Worm (Caenorhabditis elegans) whole organism, young adult: ENCODE results near the gene cyp-23A1.

ENCODE experiments used
- B0336.3 ChIP-seq: fragments of 200-800 bp; sonication (Bioruptor generic); IDR thresholded peaks from 2 replicates; pipeline ENCODE4 v1.3.6; 2022; ENCODE audit warnings: missing genetic modification characterization, missing compliant biosample characterization
- F22D6.2 ChIP-seq: sonication (generic microtip); optimal IDR thresholded peaks from 2 replicates; lab custom pipeline; 2016; ENCODE audit warnings: mild to moderate bottlenecking, missing genetic modification characterization, missing compliant biosample characterization
- F23B12.7 ChIP-seq: sonication (generic microtip); optimal IDR thresholded peaks from 2 replicates; lab custom pipeline; 2017; ENCODE audit warnings: missing genetic modification characterization, mild to moderate bottlenecking, missing compliant biosample characterization, antibody characterized with exemption, moderate library complexity; ENCODE audit not compliant: insufficient read depth
- F33H1.4 ChIP-seq: fragments of 200-800 bp; sonication (Bioruptor generic); IDR thresholded peaks from 2 replicates; pipeline ENCODE4 v1.3.6; 2022; ENCODE audit warnings: missing genetic modification reagents, missing genetic modification characterization, missing compliant biosample characterization
- F37B4.10 ChIP-seq: fragments of 200-800 bp; sonication (Bioruptor generic); IDR thresholded peaks from 2 replicates; pipeline ENCODE4 v1.3.6; 2022; ENCODE audit warnings: missing genetic modification characterization, missing compliant biosample characterization
- F39B2.1 ChIP-seq: fragments of 200-800 bp; sonication (Bioruptor generic); IDR thresholded peaks from 2 replicates; pipeline ENCODE4 v1.3.6; 2022; ENCODE audit warnings: missing genetic modification reagents, missing genetic modification characterization, missing compliant biosample characterization
- F52B5.7 ChIP-seq: sonication (generic microtip); optimal IDR thresholded peaks from 2 replicates; lab custom pipeline; 2016; ENCODE audit warnings: mild to moderate bottlenecking, missing genetic modification characterization, missing compliant biosample characterization
- Y56A3A.18 ChIP-seq: fragments of 200-800 bp; sonication (Bioruptor generic); IDR thresholded peaks from 2 replicates; pipeline ENCODE4 v1.3.6; 2022; ENCODE audit warnings: missing genetic modification reagents, missing genetic modification characterization, missing compliant biosample characterization
- Y67H2A.10 ChIP-seq: fragments of 200-800 bp; sonication (Bioruptor generic); conservative IDR thresholded peaks from 2 replicates; pipeline ENCODE4 v1.3.6; 2022; ENCODE audit warnings: missing genetic modification reagents, missing genetic modification characterization, missing compliant biosample characterization
- ama-1 ChIP-seq, 3 experiments: fragments of 150-350 bp in 1 of 3; sonication (generic microtip) in 2 of 3; optimal IDR thresholded peaks; 2 replicates each; lab custom pipeline; 2014 to 2018; ENCODE audit warnings: missing biosample characterization in 2 of 3, missing genetic modification characterization in 2 of 3, missing genetic modification reagents in 2 of 3
- atf-7 ChIP-seq: sonication (generic microtip); optimal IDR thresholded peaks from 2 replicates; lab custom pipeline; 2017; ENCODE audit warnings: mild to moderate bottlenecking, missing genetic modification characterization, missing compliant biosample characterization
- bed-1 ChIP-seq: fragments of 200-800 bp; sonication (Bioruptor generic); IDR thresholded peaks from 2 replicates; pipeline ENCODE4 v1.3.6; 2022; ENCODE audit warnings: missing genetic modification reagents, missing genetic modification characterization, missing compliant biosample characterization
- cebp-2 ChIP-seq: fragments of 200-800 bp; sonication (Bioruptor generic); IDR thresholded peaks from 2 replicates; pipeline ENCODE4 v1.3.6; 2022; ENCODE audit warnings: missing genetic modification characterization, missing compliant biosample characterization
- ceh-79 ChIP-seq: sonication (generic microtip); optimal IDR thresholded peaks from 2 replicates; lab custom pipeline; 2017; ENCODE audit warnings: mild to moderate bottlenecking, missing genetic modification characterization, missing compliant biosample characterization
- egl-18 ChIP-seq: fragments of 200-800 bp; sonication (Bioruptor generic); IDR thresholded peaks from 2 replicates; pipeline ENCODE4 v1.3.6; 2022; ENCODE audit warnings: missing genetic modification reagents, missing genetic modification characterization, missing compliant biosample characterization
- egl-44 ChIP-seq: fragments of 200-800 bp; sonication (Bioruptor generic); IDR thresholded peaks from 2 replicates; pipeline ENCODE4 v1.3.6; 2022; ENCODE audit warnings: missing genetic modification reagents, missing genetic modification characterization, missing compliant biosample characterization
- egrh-3 ChIP-seq: fragments of 200-800 bp; sonication (Bioruptor generic); IDR thresholded peaks from 2 replicates; pipeline ENCODE4 v1.3.6; 2022; ENCODE audit warnings: missing genetic modification reagents, missing genetic modification characterization, missing compliant biosample characterization
- hsf-1 ChIP-seq: fragments of 200-800 bp; sonication (Bioruptor generic); IDR thresholded peaks from 2 replicates; pipeline ENCODE4 v1.3.6; 2022; ENCODE audit warnings: missing genetic modification reagents, missing genetic modification characterization, missing compliant biosample characterization
- let-607 ChIP-seq, 2 experiments: fragments of 200-800 bp in 1 of 2; sonication (Bioruptor generic) in 1 of 2; sonication (generic microtip) in 1 of 2; optimal IDR thresholded peaks; 2 replicates each; lab custom pipeline; 2016 to 2018; ENCODE audit warnings: mild to moderate bottlenecking in 2 of 2, missing compliant biosample characterization in 2 of 2, missing genetic modification characterization in 2 of 2, moderate library complexity in 2 of 2, missing genotype in 1 of 2
- lin-26 ChIP-seq: fragments of 200-800 bp; sonication (Bioruptor generic); IDR thresholded peaks from 2 replicates; pipeline ENCODE4 v1.3.6; 2022; ENCODE audit warnings: missing genetic modification reagents, missing genetic modification characterization, missing compliant biosample characterization
- lin-35 ChIP-seq, 3 experiments: fragments of 150-350 bp in 2 of 3; sonication (generic microtip) in 1 of 3; optimal IDR thresholded peaks; 2 replicates each; lab custom pipeline; 2014 to 2018; ENCODE audit warnings: missing biosample characterization in 3 of 3, missing genetic modification characterization in 3 of 3, missing genetic modification reagents in 3 of 3
- lsy-27 ChIP-seq: sonication (generic microtip); optimal IDR thresholded peaks from 2 replicates; lab custom pipeline; 2017; ENCODE audit warnings: missing genetic modification characterization, mild to moderate bottlenecking, missing compliant biosample characterization, antibody characterized with exemption, missing genotype, borderline replicate concordance; ENCODE audit not compliant: insufficient read depth
- madf-10 ChIP-seq: sonication (generic microtip); optimal IDR thresholded peaks from 2 replicates; lab custom pipeline; 2016; ENCODE audit warnings: mild to moderate bottlenecking, missing genetic modification characterization, missing compliant biosample characterization
- madf-6 ChIP-seq: fragments of 200-800 bp; sonication (Bioruptor generic); IDR thresholded peaks from 2 replicates; pipeline ENCODE4 v1.3.6; 2022; ENCODE audit warnings: missing genetic modification reagents, missing genetic modification characterization, missing compliant biosample characterization
- mes-4 ChIP-seq: sonication (generic microtip); optimal IDR thresholded peaks from 2 replicates; lab custom pipeline; 2016; ENCODE audit warnings: missing genotype, missing genetic modification characterization, missing compliant biosample characterization
- nhr-120 ChIP-seq: fragments of 200-800 bp; sonication (Bioruptor generic); IDR thresholded peaks from 2 replicates; pipeline ENCODE4 v1.3.6; 2022; ENCODE audit warnings: missing genetic modification characterization, missing compliant biosample characterization
- nhr-179 ChIP-seq: sonication (generic microtip); optimal IDR thresholded peaks from 2 replicates; lab custom pipeline; 2016; ENCODE audit warnings: mild to moderate bottlenecking, missing genetic modification characterization, missing compliant biosample characterization
- nhr-27 ChIP-seq: fragments of 200-800 bp; sonication (Bioruptor generic); optimal IDR thresholded peaks from 2 replicates; lab custom pipeline; 2018; ENCODE audit warnings: mild to moderate bottlenecking, missing genetic modification characterization, moderate library complexity, missing compliant biosample characterization
- nhr-80 ChIP-seq: sonication (generic microtip); optimal IDR thresholded peaks from 2 replicates; lab custom pipeline; 2016; ENCODE audit warnings: missing genetic modification characterization, missing compliant biosample characterization
- sdz-38 ChIP-seq: sonication (generic microtip); optimal IDR thresholded peaks from 2 replicates; lab custom pipeline; 2016; ENCODE audit warnings: missing genotype, missing genetic modification characterization, missing compliant biosample characterization
- somi-1 ChIP-seq: fragments of 200-800 bp; sonication (Bioruptor generic); optimal IDR thresholded peaks from 2 replicates; lab custom pipeline; 2018; ENCODE audit warnings: mild to moderate bottlenecking, missing genetic modification characterization, missing compliant biosample characterization
- ztf-25 ChIP-seq: fragments of 200-800 bp; sonication (Bioruptor generic); IDR thresholded peaks from 2 replicates; pipeline ENCODE4 v1.3.6; 2022; ENCODE audit warnings: missing genetic modification reagents, missing genetic modification characterization, missing compliant biosample characterization
- ztf-26 ChIP-seq: sonication (generic microtip); optimal IDR thresholded peaks from 2 replicates; lab custom pipeline; 2017; ENCODE audit warnings: missing genetic modification characterization, missing compliant biosample characterization

cyp-23A1 gene

DNA sequence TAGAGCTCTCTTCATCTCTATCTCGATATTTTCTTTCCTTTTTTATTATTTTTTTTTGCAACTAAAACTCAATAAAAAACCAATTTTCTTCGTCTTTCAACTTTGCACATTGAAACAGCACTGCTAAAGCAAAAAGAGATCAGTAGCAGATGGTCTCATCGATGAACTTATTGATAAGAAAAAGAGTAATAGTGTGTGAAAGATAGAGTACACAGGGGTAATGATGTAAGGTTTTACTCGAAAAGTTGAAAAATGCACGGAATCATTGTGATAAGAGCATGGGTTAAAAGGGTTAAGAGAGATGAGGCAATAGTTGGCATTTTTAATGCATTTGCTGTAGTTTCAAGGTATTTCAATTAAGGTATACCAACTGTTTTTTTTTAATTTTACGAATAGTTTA lies 40.1 kb downstream of the cyp-23A1 start:
- TF ChIP-seq egl-18 (GFP tag; lab: Robert Waterston, UW), result no peak
- peak; percentile 30 for TF ChIP-seq nhr-80

ce11 chrII:4554644-4555043 lies 42.6 kb downstream of the cyp-23A1 start:
- TF ChIP-seq F33H1.4 (GFP tag; lab: Robert Waterston, UW), result peak; percentile 61
- peak; percentile 93 for TF ChIP-seq hsf-1 (GFP tag; lab: Robert Waterston, UW)

DNA sequence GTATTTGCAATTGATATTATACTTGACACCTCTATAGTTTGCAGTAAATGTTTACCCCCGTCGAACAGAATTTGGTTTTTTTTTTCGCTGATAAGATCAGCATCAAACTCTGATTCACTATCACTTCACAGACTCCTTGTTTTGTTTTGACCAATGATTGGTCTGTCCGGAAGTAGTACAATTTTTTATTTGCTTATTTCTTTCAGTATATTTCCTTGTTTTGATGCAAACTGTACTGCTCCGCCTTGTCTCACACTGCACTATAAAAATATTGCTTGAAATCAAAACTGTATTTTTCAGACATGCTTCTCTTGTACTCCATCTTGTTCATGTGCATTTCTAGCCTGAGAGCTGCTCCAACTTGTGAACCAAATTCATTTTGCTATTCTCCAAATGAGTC lies 45.5 kb downstream of the cyp-23A1 start, which contains the start of gene M03A1.3:
M03A1.3 (plus strand) TSS at position 301 of the 400 bp plus-strand sequence.
- TF ChIP-seq F23B12.7 (tag; lab: Kevin White, UChicago) (no peak), sdz-38 (tag; lab: Kevin White, UChicago) (no peak), somi-1 (GFP tag; lab: Kevin White, UChicago) (no peak), lsy-27 (tag; lab: Kevin White, UChicago) (no peak), mes-4 (no peak), F39B2.1 (GFP tag; lab: Robert Waterston, UW) (no peak), nhr-120 (GFP tag; lab: Robert Waterston, UW) (no peak), ztf-25 (GFP tag; lab: Robert Waterston, UW) (no peak), cebp-2 (GFP tag; lab: Robert Waterston, UW) (no peak), hsf-1 (GFP tag; lab: Robert Waterston, UW) (no peak), ztf-26 (no peak), lin-26 (GFP tag; lab: Robert Waterston, UW) (no peak), nhr-179 (tag; lab: Kevin White, UChicago) (no peak), egl-44 (no peak), F52B5.7 (tag; lab: Kevin White, UChicago) (no peak), bed-1 (GFP tag; lab: Robert Waterston, UW) (no peak)

- no peak for TF ChIP-seq B0336.3 (GFP tag; lab: Robert Waterston, UW)
- TF ChIP-seq lin-35 (GFP tag; optimal IDR thresholded peaks at IDR 0.05; lab: Kevin White, UChicago), result no peak
- TF ChIP-seq atf-7, result no peak
- TF ChIP-seq Y67H2A.10 (GFP tag; lab: Robert Waterston, UW), result no peak
- no peak for TF ChIP-seq Y56A3A.18
- no peak for TF ChIP-seq madf-6 (GFP tag; lab: Robert Waterston, UW)
- TF ChIP-seq egrh-3 (GFP tag; lab: Robert Waterston, UW), result no peak
- no peak for TF ChIP-seq madf-10 (tag; lab: Kevin White, UChicago)
- no peak for TF ChIP-seq F37B4.10 (GFP tag; lab: Robert Waterston, UW)
- TF ChIP-seq F22D6.2, result no peak
- no peak for TF ChIP-seq ztf-26
- no peak for TF ChIP-seq ceh-79 (tag; lab: Kevin White, UChicago)
- no peak for TF ChIP-seq sdz-38 (tag; lab: Kevin White, UChicago)
- TF ChIP-seq somi-1 (GFP tag; lab: Kevin White, UChicago), result no peak
- no peak for TF ChIP-seq ama-1 (optimal IDR thresholded peaks at IDR 0.05; lab: Kevin White, UChicago)
- no peak for TF ChIP-seq ama-1 (GFP tag; optimal IDR thresholded peaks at IDR 0.05; lab: Kevin White, UChicago)
- TF ChIP-seq let-607 (tag; optimal IDR thresholded peaks at IDR 0.05; lab: Kevin White, UChicago), result no peak
- TF ChIP-seq nhr-27 (tag; lab: Kevin White, UChicago), result no peak
- TF ChIP-seq, all 124 proteins: peak for 0
These were observed 48.1 kb downstream of the cyp-23A1 start, which contains the start of gene M03A1.8 for ce11 chrII:4560068-4560467. Gene M03A1.8, plus strand, starts transcription at chrII:4560336.
